Worm (Caenorhabditis elegans) whole organism, dauer: Measurements from ENCODE around the gene ZK546.4.
"Not testable (repeated sequence)": the region's sequence is repeated elsewhere in the genome, so short reads cannot be mapped to it uniquely, and the experiment has no call there.

Experiments
- unc-62 ChIP-seq: sonication (generic microtip); optimal IDR thresholded peaks from 2 replicates; lab custom pipeline; 2017; ENCODE audit warnings: missing biosample characterization, missing genetic modification reagents, missing genetic modification characterization

ZK546.4 gene

ce11 chrII:4937743-4938142 lies at the start of gene ZK546.4:
Gene ZK546.4, plus strand, starts transcription at chrII:4938043.
- TF ChIP-seq unc-62 = no peak

ce11 chrII:4888527-4889487 lies 49.0 kb upstream of the ZK546.4 start, which contains the start of gene pgm-1:
Gene pgm-1, plus strand, starts transcription at chrII:4889437.
- TF ChIP-seq unc-62 = no peak

DNA sequence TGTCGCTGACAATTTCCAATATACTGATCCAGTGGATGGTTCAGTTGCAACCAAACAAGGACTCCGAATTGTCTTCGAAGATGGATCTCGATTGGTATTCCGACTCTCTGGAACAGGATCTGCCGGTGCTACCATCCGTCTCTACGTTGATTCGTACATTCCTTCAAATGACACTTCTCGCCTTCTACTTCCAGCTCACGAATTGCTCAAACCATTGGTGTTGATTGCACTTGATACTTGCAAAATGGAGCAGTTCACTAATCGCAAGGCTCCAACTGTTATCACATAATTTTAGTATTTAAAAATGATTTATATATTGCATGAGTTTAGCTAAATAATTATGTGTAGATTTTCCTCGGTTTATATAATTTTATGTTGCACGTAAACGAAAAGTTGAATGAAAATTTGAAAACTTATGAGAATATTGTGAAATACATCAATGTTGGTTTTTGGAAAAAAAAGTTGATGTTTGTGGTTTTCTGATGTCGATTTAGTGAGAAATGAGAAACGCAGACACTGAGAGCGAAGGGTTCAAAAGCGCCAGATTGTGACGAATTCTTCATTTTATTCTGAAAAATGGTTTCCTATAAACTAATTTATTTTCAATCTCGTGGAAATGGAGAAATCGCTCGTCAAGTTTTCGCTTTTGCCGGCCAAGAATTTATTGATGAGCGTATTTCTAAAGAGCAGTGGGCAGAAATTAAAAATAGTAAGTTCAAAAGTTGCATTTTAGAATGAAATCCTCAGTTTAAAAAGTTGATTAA lies 46.6 kb upstream of the ZK546.4 start, which contains the start of gene gst-9:
gst-9 (plus strand) TSS at position 574 of the 764 bp plus-strand sequence.
- TF ChIP-seq unc-62 = no peak

ce11 chrII:4892594-4892993 lies 45.2 kb upstream of the ZK546.4 start, which contains the start of gene msp-33:
Gene msp-33, minus strand, starts transcription at chrII:4892694.
- TF ChIP-seq unc-62 = no peak

- not testable (repeated sequence) for TF ChIP-seq unc-62
Observed at ce11 chrII:4898529-4898928, 39.3 kb upstream of the ZK546.4 start, which contains the start of gene msp-32. Gene msp-32, plus strand, starts transcription at chrII:4898829.

DNA sequence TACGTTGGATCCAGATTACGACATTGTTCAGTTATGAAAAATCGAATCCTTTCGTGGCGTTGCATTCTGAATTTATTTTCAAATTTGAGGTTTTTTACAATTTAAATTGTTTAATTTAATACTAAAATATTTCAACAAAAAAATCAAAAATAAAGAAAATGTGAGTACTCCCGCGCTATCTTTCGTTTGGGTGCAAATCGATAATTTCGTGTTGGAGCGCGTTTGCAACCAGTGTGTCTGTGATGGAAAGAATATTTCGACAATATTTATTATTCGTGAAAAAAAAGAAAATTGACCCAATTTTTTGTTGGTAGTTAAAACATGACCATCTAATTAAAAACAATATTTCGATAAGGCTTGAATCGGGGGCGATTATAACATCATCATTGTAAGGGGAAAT lies 35.8 kb upstream of the ZK546.4 start, which contains the start of gene R05F9.9:
R05F9.9 (minus strand) TSS at position 66 of the 400 bp plus-strand sequence.
- TF ChIP-seq unc-62 = no peak

ce11 chrII:4903696-4904095 lies 34.1 kb upstream of the ZK546.4 start, which contains the start of gene sgt-1:
Gene sgt-1, minus strand, starts transcription at chrII:4903796.
- TF ChIP-seq unc-62 = not testable (repeated sequence)

DNA sequence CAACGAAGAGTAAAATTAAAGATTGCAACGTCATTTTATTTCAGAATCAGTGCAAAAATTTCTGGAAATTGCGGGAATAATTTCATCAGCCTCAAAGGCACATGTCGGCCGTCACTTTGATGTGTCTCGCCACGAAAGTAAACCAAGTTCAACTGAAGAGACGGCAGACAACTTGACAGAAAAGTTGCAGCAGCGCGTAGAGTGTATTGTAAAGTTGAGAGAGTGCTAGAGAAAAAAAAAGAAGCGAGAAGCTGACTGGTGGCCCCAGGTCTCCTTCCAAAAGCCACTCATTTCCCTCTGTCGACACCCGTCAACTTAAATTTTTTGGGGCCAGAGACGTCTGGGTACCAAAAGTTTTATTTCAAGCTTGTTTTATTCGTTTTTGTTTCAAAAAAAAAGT lies 33.6 kb upstream of the ZK546.4 start:
- no peak for TF ChIP-seq unc-62

- TF ChIP-seq unc-62 = no peak
Observed at ce11 chrII:4904778-4905177, 33.1 kb upstream of the ZK546.4 start, which contains the start of gene btbd-10. Gene btbd-10, plus strand, starts transcription at chrII:4905008.

DNA sequence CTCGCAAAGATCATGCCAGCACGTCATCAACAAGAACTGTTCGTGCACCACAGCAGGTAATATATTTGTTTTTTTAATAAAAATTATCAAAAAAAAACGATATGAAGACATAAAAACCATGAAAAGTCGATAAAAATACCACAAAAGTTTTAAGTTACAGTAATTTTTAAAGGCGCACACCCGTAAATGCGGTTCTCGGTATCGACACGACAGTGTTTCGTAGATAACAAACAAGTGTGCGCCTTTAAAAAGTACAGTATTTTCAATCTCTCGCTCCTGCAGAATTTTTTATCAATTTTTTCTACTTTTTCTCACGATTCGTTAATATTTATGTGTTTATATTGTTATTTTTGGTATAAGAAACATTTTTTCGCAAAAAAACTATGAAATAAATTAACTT lies 32.5 kb upstream of the ZK546.4 start:
- TF ChIP-seq unc-62 = no peak

- TF ChIP-seq unc-62 = no peak
Observed at ce11 chrII:4905883-4906282, 32.0 kb upstream of the ZK546.4 start.

DNA sequence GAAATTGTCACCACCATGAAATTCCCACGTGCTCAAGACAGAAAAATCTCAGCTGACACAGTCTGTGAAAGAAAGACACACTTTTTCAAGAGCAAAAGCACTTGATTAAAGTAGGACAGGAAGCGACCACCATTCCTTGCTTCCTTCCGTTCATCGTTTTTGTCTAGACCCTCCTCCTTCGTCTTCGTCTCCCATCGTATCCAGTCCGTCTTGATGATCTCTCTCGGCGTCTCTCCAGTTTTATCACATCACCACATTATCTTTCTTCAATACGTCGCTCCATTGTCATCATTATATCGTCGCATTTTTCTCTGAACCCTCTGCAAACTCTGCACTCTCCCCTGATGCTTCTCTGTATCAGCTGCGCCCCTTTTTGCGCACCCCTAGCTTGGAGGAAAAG lies 29.7 kb upstream of the ZK546.4 start:
- no peak for TF ChIP-seq unc-62

ce11 chrII:4914214-4914613 lies 23.6 kb upstream of the ZK546.4 start, which contains the start of gene R05F9.11:
Gene R05F9.11, minus strand, starts transcription at chrII:4914218.
- TF ChIP-seq unc-62 = no peak

DNA sequence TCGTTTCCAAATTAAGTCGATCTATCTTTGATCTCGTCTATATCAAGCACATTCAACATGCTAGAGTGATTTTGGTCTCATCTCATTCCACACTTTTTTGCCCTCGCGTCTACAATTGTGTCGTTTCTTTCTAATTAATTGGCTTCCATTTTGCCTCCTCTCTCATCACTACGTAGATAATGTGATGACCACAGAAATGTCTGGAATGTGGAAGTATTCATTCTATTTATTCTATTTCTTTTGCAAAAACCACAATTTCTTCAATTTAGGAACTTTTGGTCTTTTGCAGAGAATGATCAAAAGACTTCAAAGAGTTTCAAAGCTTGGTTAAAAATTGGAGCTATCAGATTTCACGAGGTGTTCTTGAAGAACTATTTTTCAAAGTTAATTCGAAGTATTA lies 22.3 kb upstream of the ZK546.4 start:
- TF ChIP-seq unc-62 = no peak

ce11 chrII:4916462-4916861 lies 21.4 kb upstream of the ZK546.4 start, which contains the start of gene msp-31:
Gene msp-31, minus strand, starts transcription at chrII:4916562.
- not testable (repeated sequence) for TF ChIP-seq unc-62

- TF ChIP-seq unc-62 = no peak
Observed at ce11 chrII:4918501-4919021, 19.3 kb upstream of the ZK546.4 start.
